Worm (Caenorhabditis elegans) whole organism, mixed stage, embryonic: ENCODE data around the gene aakb-2.

Experiments
- ceh-39 ChIP-seq: fragments of 150-350 bp; optimal IDR thresholded peaks from 2 replicates; lab custom pipeline; 2014; ENCODE audit warnings: missing biosample characterization, missing genetic modification characterization
- elt-1 ChIP-seq: sonication (generic microtip); optimal IDR thresholded peaks from 2 replicates; lab custom pipeline; 2017; ENCODE audit warnings: missing genetic modification characterization, mild to moderate bottlenecking, missing compliant biosample characterization, antibody characterized with exemption, moderate library complexity, borderline replicate concordance; ENCODE audit not compliant: insufficient read depth
- hlh-1 ChIP-seq: fragments of 150-350 bp; optimal IDR thresholded peaks from 2 replicates; lab custom pipeline; 2014; ENCODE audit warnings: missing biosample characterization, missing genetic modification reagents, missing genetic modification characterization
- lin-13 ChIP-seq: fragments of 150-350 bp; optimal IDR thresholded peaks from 2 replicates; lab custom pipeline; 2014; ENCODE audit warnings: missing biosample characterization, missing genetic modification characterization
- lsy-2 ChIP-seq: fragments of 150-350 bp; optimal IDR thresholded peaks from 2 replicates; lab custom pipeline; 2014; ENCODE audit warnings: missing biosample characterization, missing genetic modification characterization
- snpc-4 ChIP-seq: fragments of 150-350 bp; optimal IDR thresholded peaks from 2 replicates; lab custom pipeline; 2014; ENCODE audit warnings: missing biosample characterization, missing genetic modification characterization

- TF ChIP-seq hlh-1 (tag; lab: Kevin White, UChicago) (no peak), elt-1 (no peak), snpc-4 (tag; lab: Kevin White, UChicago) (no peak), lsy-2 (tag; lab: Kevin White, UChicago) (no peak), lin-13 (tag; lab: Kevin White, UChicago) (no peak), ceh-39 (tag; lab: Kevin White, UChicago) (no peak)
These were observed 29.1 kb upstream of the aakb-2 start for ce11 chrIII:11207825-11208224.
